Worm (Caenorhabditis elegans): ENCODE measurements around the gene unc-3.

unc-3 gene

ce11 chrX:14759549-14759948 is 13.8 kb upstream of the unc-3 start:
- TF ChIP-seq Y95B8A.8 (GFP tag; IDR thresholded peaks at IDR 0.05) (no peak), ztf-26 (tag; optimal IDR thresholded peaks at IDR 0.05) (no peak), F49E8.2 (tag; optimal IDR thresholded peaks at IDR 0.05; ENCODE audit: insufficient read depth) (no peak), chd-7 (tag; optimal IDR thresholded peaks at IDR 0.05) (no peak), Y53G8AR.9 (GFP tag; conservative IDR thresholded peaks at IDR 0.05) (no peak), Y56A3A.18 (GFP tag; IDR thresholded peaks at IDR 0.05) (no peak), him-1 (tag; optimal IDR thresholded peaks at IDR 0.05) (no peak), Y53F4B.3 (GFP tag; IDR thresholded peaks at IDR 0.05) (no peak), ztf-28 (GFP tag; IDR thresholded peaks at IDR 0.05) (no peak), hmg-1.2 (GFP tag; IDR thresholded peaks at IDR 0.05) (no peak), somi-1 (GFP tag; optimal IDR thresholded peaks at IDR 0.05) (no peak), mes-4 (tag; optimal IDR thresholded peaks at IDR 0.05) (no peak), lin-54 (GFP tag; optimal IDR thresholded peaks at IDR 0.05) (no peak), lir-1 (GFP tag; conservative IDR thresholded peaks at IDR 0.05) (no peak), ztf-18 (tag; optimal IDR thresholded peaks at IDR 0.05) (no peak)

ce11 chrX:14760166-14760565 is 13.2 kb upstream of the unc-3 start:
- TF ChIP-seq snpc-1.1 (tag; optimal IDR thresholded peaks at IDR 0.05; ENCODE audit: insufficient read depth) (no peak), gei-17 (GFP tag; optimal IDR thresholded peaks at IDR 0.05) (no peak), ekl-4 (GFP tag; IDR thresholded peaks at IDR 0.05) (no peak), ceh-27 (GFP tag; optimal IDR thresholded peaks at IDR 0.05) (no peak), hlh-12 (tag; optimal IDR thresholded peaks at IDR 0.05) (no peak), let-526 (GFP tag; IDR thresholded peaks at IDR 0.05) (no peak), mel-28 (tag; optimal IDR thresholded peaks at IDR 0.05; ENCODE audit: borderline replicate concordance) (no peak), fkh-3 (tag; optimal IDR thresholded peaks at IDR 0.05) (no peak), sptf-2 (GFP tag; optimal IDR thresholded peaks at IDR 0.05) (no peak), Y79H2A.3 (GFP tag; conservative IDR thresholded peaks at IDR 0.05) (no peak), F22D6.2 (tag; optimal IDR thresholded peaks at IDR 0.05) (no peak)

ce11 chrX:14761021-14761420 is 12.3 kb upstream of the unc-3 start, which contains the start of gene C05G5.5:
Gene C05G5.5 (minus strand): TSS chrX:14761121.
- no peak for TF ChIP-seq F33H1.4 (GFP tag; IDR thresholded peaks at IDR 0.05)
- TF ChIP-seq hlh-12 (tag; optimal IDR thresholded peaks at IDR 0.05) = no peak
- no peak for TF ChIP-seq madf-3 (GFP tag; IDR thresholded peaks at IDR 0.05)
- TF ChIP-seq mcd-1 (GFP tag; IDR thresholded peaks at IDR 0.05) = no peak
- no peak for TF ChIP-seq egl-18 (GFP tag; IDR thresholded peaks at IDR 0.05)
- TF ChIP-seq aptf-2 (GFP tag; conservative IDR thresholded peaks at IDR 0.05) = no peak
- TF ChIP-seq tlf-1 (GFP tag; optimal IDR thresholded peaks at IDR 0.05) = no peak
- no peak for TF ChIP-seq fkh-3 (tag; optimal IDR thresholded peaks at IDR 0.05)
- no peak for TF ChIP-seq Y53G8AR.9 (GFP tag; conservative IDR thresholded peaks at IDR 0.05)
- TF ChIP-seq sea-2 (GFP tag; IDR thresholded peaks at IDR 0.05) = no peak
- TF ChIP-seq B0261.1 (tag; optimal IDR thresholded peaks at IDR 0.05) = no peak
- TF ChIP-seq ztf-3 (GFP tag; optimal IDR thresholded peaks at IDR 0.05) = no peak
- TF ChIP-seq nhr-90 (tag; optimal IDR thresholded peaks at IDR 0.05) = no peak
- TF ChIP-seq hmg-20 (GFP tag; IDR thresholded peaks at IDR 0.05) = no peak
- no peak for TF ChIP-seq chd-7 (tag; optimal IDR thresholded peaks at IDR 0.05)
- no peak for TF ChIP-seq lir-1 (GFP tag; conservative IDR thresholded peaks at IDR 0.05)
- TF ChIP-seq C17E4.6 (GFP tag; IDR thresholded peaks at IDR 0.05) = no peak
- TF ChIP-seq K11D2.4 (GFP tag; IDR thresholded peaks at IDR 0.05) = no peak
- no peak for TF ChIP-seq F22D6.2 (tag; optimal IDR thresholded peaks at IDR 0.05)
- no peak for TF ChIP-seq F57A8.1 (GFP tag; optimal IDR thresholded peaks at IDR 0.05)
